Worm (Caenorhabditis elegans) whole organism, L4/young adult: ENCODE measurements around the gene T04C12.9.

ENCODE experiments used
- W03F9.2 ChIP-seq: fragments of 150-350 bp; optimal IDR thresholded peaks from 2 replicates; lab custom pipeline; 2014; ENCODE audit warnings: missing biosample characterization, missing genetic modification characterization
- dao-5 ChIP-seq: sonication (generic microtip); optimal IDR thresholded peaks from 2 replicates; lab custom pipeline; 2016; ENCODE audit warnings: missing genotype, missing genetic modification characterization, moderate library complexity, missing compliant biosample characterization
- him-1 ChIP-seq: sonication (generic microtip); optimal IDR thresholded peaks from 2 replicates; lab custom pipeline; 2016; ENCODE audit warnings: missing genotype, missing genetic modification reagents, missing genetic modification characterization, missing compliant biosample characterization

T04C12.9 gene

ce11 chrV:11060239-11060984, 2.6 kb downstream of the T04C12.9 start, which contains the start of gene T04C12.11:
Gene T04C12.11, minus strand, starts transcription at chrV:11060289.
- TF ChIP-seq W03F9.2 (no peak), dao-5 (no peak), him-1 (tag; lab: Kevin White, UChicago) (no peak)

ce11 chrV:11059180-11059579, 3.8 kb downstream of the T04C12.9 start, which contains the start of gene T04C12.1:
Gene T04C12.1, minus strand, starts transcription at chrV:11059269.
- TF ChIP-seq him-1 (tag; lab: Kevin White, UChicago) (no peak), dao-5 (no peak), W03F9.2 (no peak)

- TF ChIP-seq him-1 (tag; lab: Kevin White, UChicago): no peak
- TF ChIP-seq dao-5: no peak
- no peak for TF ChIP-seq W03F9.2
Measured at ce11 chrV:11057043-11057442, 6.0 kb downstream of the T04C12.9 start, which contains the start of gene srh-75. Gene srh-75, minus strand, starts transcription at chrV:11057143.

ce11 chrV:11056484-11056883, 6.5 kb downstream of the T04C12.9 start:
- TF ChIP-seq him-1 (tag; lab: Kevin White, UChicago) (no peak), W03F9.2 (no peak), dao-5 (no peak)

- TF ChIP-seq dao-5: no peak
- TF ChIP-seq W03F9.2: no peak
- TF ChIP-seq him-1 (tag; lab: Kevin White, UChicago): no peak
Measured at ce11 chrV:11053827-11054226, 9.2 kb downstream of the T04C12.9 start, which contains the start of gene T04C12.7. Gene T04C12.7, plus strand, starts transcription at chrV:11054127.

- TF ChIP-seq him-1 (tag; lab: Kevin White, UChicago) (no peak), W03F9.2 (no peak)
Measured at ce11 chrV:11051921-11052320, 11.1 kb downstream of the T04C12.9 start, which contains the start of gene T04C12.33. Gene T04C12.33, plus strand, starts transcription at chrV:11052221.

- TF ChIP-seq him-1 (tag; lab: Kevin White, UChicago): no peak
- no peak for TF ChIP-seq W03F9.2
- no peak for TF ChIP-seq dao-5
Measured at ce11 chrV:11048678-11049077, 14.3 kb downstream of the T04C12.9 start, which contains the start of gene srh-74. Gene srh-74, minus strand, starts transcription at chrV:11048778.

ce11 chrV:11046730-11047129, 16.3 kb downstream of the T04C12.9 start, which contains the start of gene dhs-18:
Gene dhs-18, minus strand, starts transcription at chrV:11046833.
- TF ChIP-seq dao-5 (no peak), him-1 (tag; lab: Kevin White, UChicago) (no peak), W03F9.2 (no peak)

ce11 chrV:11043767-11044166, 19.2 kb downstream of the T04C12.9 start, which contains the start of gene C45B11.6:
Gene C45B11.6, plus strand, starts transcription at chrV:11044067.
- TF ChIP-seq W03F9.2: no peak
- no peak for TF ChIP-seq him-1 (tag; lab: Kevin White, UChicago)
- TF ChIP-seq dao-5: no peak

- TF ChIP-seq W03F9.2: no peak
- TF ChIP-seq dao-5: no peak
- TF ChIP-seq him-1 (tag; lab: Kevin White, UChicago): no peak
Measured at ce11 chrV:11042538-11042937, 20.5 kb downstream of the T04C12.9 start, which contains the start of gene C45B11.2. Gene C45B11.2, plus strand, starts transcription at chrV:11042710.

- TF ChIP-seq dao-5 (no peak), W03F9.2 (no peak), him-1 (tag; lab: Kevin White, UChicago) (no peak)
Measured at ce11 chrV:11041499-11041898, 21.5 kb downstream of the T04C12.9 start, which contains the start of gene C45B11.5. Gene C45B11.5, plus strand, starts transcription at chrV:11041799.

- TF ChIP-seq W03F9.2 (no peak), dao-5 (no peak), him-1 (tag; lab: Kevin White, UChicago) (no peak)
Measured at ce11 chrV:11040473-11040872, 22.5 kb downstream of the T04C12.9 start, which contains the start of gene C45B11.8. Gene C45B11.8, plus strand, starts transcription at chrV:11040773.

ce11 chrV:11040020-11040419, 23.0 kb downstream of the T04C12.9 start, which contains the start of gene C45B11.9:
Gene C45B11.9, plus strand, starts transcription at chrV:11040320.
- no peak for TF ChIP-seq him-1 (tag; lab: Kevin White, UChicago)

ce11 chrV:11039379-11039954, 23.5 kb downstream of the T04C12.9 start, which contains the start of gene pak-2:
Gene pak-2, minus strand, starts transcription at chrV:11039429.
- peak; percentile 55 for TF ChIP-seq him-1 (tag; lab: Kevin White, UChicago)
- TF ChIP-seq W03F9.2: peak; percentile 52
- TF ChIP-seq dao-5: no peak

- TF ChIP-seq W03F9.2 (no peak), dao-5 (no peak), him-1 (tag; lab: Kevin White, UChicago) (no peak)
Measured at ce11 chrV:11034748-11035147, 28.3 kb downstream of the T04C12.9 start, which contains the start of gene pptr-2. Gene pptr-2, minus strand, starts transcription at chrV:11034931.
